Fruit fly (Drosophila melanogaster): ENCODE data around the gene CG18178.

The CG18178 gene

DNA sequence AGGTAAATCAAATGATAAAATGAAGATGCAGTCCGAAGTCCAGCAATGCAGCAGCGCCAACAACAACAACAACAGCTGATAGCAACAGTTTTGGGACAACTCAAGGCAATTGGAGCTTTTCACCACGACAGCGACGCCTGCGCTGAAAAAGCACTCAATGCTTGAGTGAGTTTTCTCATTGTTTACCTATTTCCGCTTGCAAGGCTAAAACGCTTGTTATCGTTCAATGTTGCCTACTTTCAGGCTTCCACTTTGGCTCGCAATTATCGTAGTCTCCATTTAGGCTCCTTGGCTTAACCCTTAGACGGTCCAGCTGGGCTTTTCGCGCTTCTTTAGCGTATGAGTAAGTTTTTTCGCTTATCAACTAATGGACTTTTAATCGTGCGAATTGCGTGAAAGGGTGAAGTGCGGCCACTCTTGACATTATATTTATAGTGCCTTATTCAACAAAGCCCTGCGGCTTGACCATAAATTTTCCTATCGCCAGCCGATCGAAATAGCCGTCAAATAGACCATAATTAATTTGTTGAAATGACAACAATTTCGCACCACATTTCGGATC lies 43.2 kb upstream of the CG18178 start (continued):
- no peak for TF ChIP-seq CG17385 (GFP tag; optimal IDR thresholded peaks at IDR 0.05)
- TF ChIP-seq CG10654 (GFP tag; optimal IDR thresholded peaks at IDR 0.05): no peak
- no peak for TF ChIP-seq CG10565 (GFP tag; optimal IDR thresholded peaks at IDR 0.05)
- no peak for TF ChIP-seq Oaz (GFP tag; IDR thresholded peaks at IDR 0.05)
- no peak for TF ChIP-seq croc (GFP tag; conservative IDR thresholded peaks at IDR 0.05)
- no peak for TF ChIP-seq da (GFP tag; optimal IDR thresholded peaks at IDR 0.05)
- no peak for TF ChIP-seq D19A (tag; optimal IDR thresholded peaks at IDR 0.05)
- TF ChIP-seq pb (GFP tag; optimal IDR thresholded peaks at IDR 0.05): peak; percentile 52
- TF ChIP-seq CG16815 (GFP tag; optimal IDR thresholded peaks at IDR 0.05): no peak
- TF ChIP-seq bowl (GFP tag; IDR thresholded peaks at IDR 0.05): no peak
- TF ChIP-seq CG2712 (tag; optimal IDR thresholded peaks at IDR 0.05): no peak
- TF ChIP-seq CG11560 (tag; IDR thresholded peaks at IDR 0.05): no peak
- TF ChIP-seq kay (GFP tag; optimal IDR thresholded peaks at IDR 0.05): peak; percentile 4
- TF ChIP-seq CG2678 (tag; optimal IDR thresholded peaks at IDR 0.05): no peak
- TF ChIP-seq CG11695 (GFP tag; IDR thresholded peaks at IDR 0.05): 0 out of 3 replicates have a peak, but pooled peaks have one; percentile 15
- TF ChIP-seq ap (GFP tag; IDR thresholded peaks at IDR 0.05): no peak
- TF ChIP-seq Scr (GFP tag; IDR thresholded peaks at IDR 0.05; ENCODE audit: partially characterized antibody): no peak
- TF ChIP-seq Dll (GFP tag; IDR thresholded peaks at IDR 0.05; ENCODE audit: partially characterized antibody): no peak
- peak in 1 of 2 experiments; percentile 18 for TF ChIP-seq Hr51 (GFP tag; optimal IDR thresholded peaks at IDR 0.05)
- no peak for TF ChIP-seq ATbp (GFP tag; optimal IDR thresholded peaks at IDR 0.05)
- TF ChIP-seq BtbVII (GFP tag; optimal IDR thresholded peaks at IDR 0.05): no peak
- TF ChIP-seq Atf-2 (GFP tag; optimal IDR thresholded peaks at IDR 0.05): no peak
- TF ChIP-seq Ssrp (tag; optimal IDR thresholded peaks at IDR 0.05): no peak
- peak; percentile 79 for TF ChIP-seq sens (GFP tag)
- TF ChIP-seq sima (GFP tag; optimal IDR thresholded peaks at IDR 0.05): no peak
- TF ChIP-seq sim (GFP tag; IDR thresholded peaks at IDR 0.05): no peak
- TF ChIP-seq vnd (GFP tag; IDR thresholded peaks at IDR 0.05; ENCODE audit: partially characterized antibody): no peak
- TF ChIP-seq ems (GFP tag; optimal IDR thresholded peaks at IDR 0.05): peak; percentile 28
- no peak for TF ChIP-seq CG16863 (GFP tag; optimal IDR thresholded peaks at IDR 0.05)
- peak; percentile 56; the same call in 1 of the 2 replicates for TF ChIP-seq Bgb (GFP tag; IDR thresholded peaks at IDR 0.05; ENCODE audit: partially characterized antibody)
- no peak for TF ChIP-seq disco-r (GFP tag; optimal IDR thresholded peaks at IDR 0.05)
- TF ChIP-seq bcd (GFP tag; optimal IDR thresholded peaks at IDR 0.05): peak; percentile 22
- TF ChIP-seq CG8388 (GFP tag; optimal IDR thresholded peaks at IDR 0.05): no peak
- TF ChIP-seq CG1529 (GFP tag; optimal IDR thresholded peaks at IDR 0.05): no peak
- TF ChIP-seq CG4404 (GFP tag; IDR thresholded peaks at IDR 0.05): no peak
- no peak for TF ChIP-seq cg (GFP tag; optimal IDR thresholded peaks at IDR 0.05)
- no peak for TF ChIP-seq br (optimal IDR thresholded peaks at IDR 0.05)
- no peak for TF ChIP-seq Blimp-1 (GFP tag; optimal IDR thresholded peaks at IDR 0.05)
- TF ChIP-seq az2 (GFP tag; optimal IDR thresholded peaks at IDR 0.05): no peak
- no peak for TF ChIP-seq CG30403 (GFP tag; optimal IDR thresholded peaks at IDR 0.05)
- peak; percentile 47 for TF ChIP-seq PHDP (tag; optimal IDR thresholded peaks at IDR 0.05)
- no peak for TF ChIP-seq Max (GFP tag; optimal IDR thresholded peaks at IDR 0.05)
- TF ChIP-seq CG11504 (tag; optimal IDR thresholded peaks at IDR 0.05): no peak
- no peak for TF ChIP-seq CG10462 (GFP tag; optimal IDR thresholded peaks at IDR 0.05)
- no peak for TF ChIP-seq CG32767 (GFP tag; IDR thresholded peaks at IDR 0.05)
- no peak for TF ChIP-seq CG14441 (GFP tag; IDR thresholded peaks at IDR 0.05)
- TF ChIP-seq CG31365 (tag; optimal IDR thresholded peaks at IDR 0.05): peak; percentile 24
- TF ChIP-seq Eip74EF (GFP tag; optimal IDR thresholded peaks at IDR 0.05): peak in 1 of 2 experiments; percentile 40
- no peak for TF ChIP-seq fru (optimal IDR thresholded peaks at IDR 0.05)
- no peak for TF ChIP-seq HHEX (GFP tag; optimal IDR thresholded peaks at IDR 0.05)
- peak; percentile 73 for TF ChIP-seq HmgZ (tag; optimal IDR thresholded peaks at IDR 0.05)

All from whole organism, embryonic.